Worm (Caenorhabditis elegans): ENCODE results near the gene B0432.7.

B0432.7 gene

ce11 chrII:285627-286550 lies 12.1 kb upstream of the B0432.7 start, which contains the start of gene B0432.10 (continued):
- TF ChIP-seq snpc-4 (GFP tag; optimal IDR thresholded peaks at IDR 0.05) (no peak), snpc-4 (tag; optimal IDR thresholded peaks at IDR 0.05) (peak in 3 of 4 experiments; percentile 24 to 52 (median 41)), tlf-1 (GFP tag; optimal IDR thresholded peaks at IDR 0.05) (peak; percentile 7), athp-1 (tag; optimal IDR thresholded peaks at IDR 0.05) (no peak), mcd-1 (GFP tag; IDR thresholded peaks at IDR 0.05) (peak; percentile 81), F33H1.4 (GFP tag; IDR thresholded peaks at IDR 0.05) (no peak), B0261.1 (tag; optimal IDR thresholded peaks at IDR 0.05) (no peak), ztf-6 (GFP tag; IDR thresholded peaks at IDR 0.05) (no peak), attf-5 (GFP tag; optimal IDR thresholded peaks at IDR 0.05) (peak; percentile 52), pha-4 (tag; optimal IDR thresholded peaks at IDR 0.05) (no peak), F57C9.4 (tag; optimal IDR thresholded peaks at IDR 0.05) (no peak), ztf-3 (GFP tag; optimal IDR thresholded peaks at IDR 0.05) (no peak), bed-1 (GFP tag; IDR thresholded peaks at IDR 0.05) (no peak), ztf-26 (tag; optimal IDR thresholded peaks at IDR 0.05) (peak; percentile 36), nhr-80 (tag; optimal IDR thresholded peaks at IDR 0.05) (peak; percentile 6), mxl-1 (tag; optimal IDR thresholded peaks at IDR 0.05) (no peak), nfya-1 (tag; optimal IDR thresholded peaks at IDR 0.05; ENCODE audit: borderline replicate concordance, insufficient read depth) (no peak), ceh-79 (tag; optimal IDR thresholded peaks at IDR 0.05) (no peak), dpff-1 (tag; optimal IDR thresholded peaks at IDR 0.05) (no peak), snpc-1.3 (tag; optimal IDR thresholded peaks at IDR 0.05; ENCODE audit: insufficient read depth) (peak; percentile 64), hsf-1 (GFP tag; IDR thresholded peaks at IDR 0.05) (no peak), ets-4 (GFP tag; optimal IDR thresholded peaks at IDR 0.05) (no peak), hrde-1 (tag; optimal IDR thresholded peaks at IDR 0.05; ENCODE audit: borderline replicate concordance) (no peak), egl-18 (GFP tag; IDR thresholded peaks at IDR 0.05) (no peak), rec-8 (tag; optimal IDR thresholded peaks at IDR 0.05) (no peak), ama-1 (optimal IDR thresholded peaks at IDR 0.05) (no peak), ama-1 (GFP tag; optimal IDR thresholded peaks at IDR 0.05) (no peak), ZK185.1 (tag; optimal IDR thresholded peaks at IDR 0.05; ENCODE audit: poor library complexity, severe bottlenecking) (no peak), hmg-20 (GFP tag; IDR thresholded peaks at IDR 0.05) (no peak), bed-2 (GFP tag; IDR thresholded peaks at IDR 0.05) (no peak), snpc-1.1 (tag; optimal IDR thresholded peaks at IDR 0.05; ENCODE audit: insufficient read depth) (no peak), zim-3 (tag; optimal IDR thresholded peaks at IDR 0.05) (no peak), ztf-22 (GFP tag; optimal IDR thresholded peaks at IDR 0.05) (no peak), Y79H2A.3 (GFP tag; conservative IDR thresholded peaks at IDR 0.05) (no peak), chd-7 (tag; optimal IDR thresholded peaks at IDR 0.05) (no peak), lsy-27 (tag; optimal IDR thresholded peaks at IDR 0.05; ENCODE audit: borderline replicate concordance, insufficient read depth) (no peak), Y67H2A.10 (GFP tag; conservative IDR thresholded peaks at IDR 0.05) (no peak), B0336.3 (GFP tag; IDR thresholded peaks at IDR 0.05) (peak; percentile 56; the same call in 1 of the 2 replicates), F49E8.2 (tag; optimal IDR thresholded peaks at IDR 0.05; ENCODE audit: insufficient read depth) (no peak), T07F8.4 (tag; optimal IDR thresholded peaks at IDR 0.05) (no peak), Y56A3A.18 (GFP tag; IDR thresholded peaks at IDR 0.05) (no peak), rcor-1 (GFP tag; IDR thresholded peaks at IDR 0.05) (peak; percentile 47), lag-1 (GFP tag; IDR thresholded peaks at IDR 0.05) (no peak), unc-62 (GFP tag; optimal IDR thresholded peaks at IDR 0.05) (no peak), hlh-12 (tag; optimal IDR thresholded peaks at IDR 0.05) (no peak), nhr-90 (tag; optimal IDR thresholded peaks at IDR 0.05) (no peak), atf-7 (tag; optimal IDR thresholded peaks at IDR 0.05) (no peak)
